Worm (Caenorhabditis elegans) whole organism, L2 larva: ENCODE measurements around the gene arl-3.

Experiments used
- F13H6.1 ChIP-seq: sonication (generic microtip); optimal IDR thresholded peaks from 2 replicates; lab custom pipeline; 2016; ENCODE audit warnings: missing genetic modification characterization, missing compliant biosample characterization
- ZK546.5 ChIP-seq: sonication (generic microtip); optimal IDR thresholded peaks from 2 replicates; lab custom pipeline; 2017; ENCODE audit warnings: missing biosample characterization, missing genetic modification characterization
- elt-1 ChIP-seq: fragments of 150-350 bp; optimal IDR thresholded peaks from 2 replicates; lab custom pipeline; 2014; ENCODE audit warnings: missing biosample characterization, missing genetic modification characterization
- elt-3 ChIP-seq: sonication (generic microtip); optimal IDR thresholded peaks from 2 replicates; lab custom pipeline; 2017; ENCODE audit warnings: missing biosample characterization, missing genetic modification characterization
- lin-11 ChIP-seq: fragments of 150-350 bp; sonication (generic microtip); optimal IDR thresholded peaks from 2 replicates; lab custom pipeline; 2014; ENCODE audit warnings: missing biosample characterization, missing genetic modification characterization, inconsistent platforms, mixed read lengths
- nhr-12 ChIP-seq: fragments of 150-350 bp; optimal IDR thresholded peaks from 2 replicates; lab custom pipeline; 2014; ENCODE audit warnings: missing biosample characterization, missing genetic modification characterization
- nhr-25 ChIP-seq: fragments of 150-350 bp; sonication (generic microtip); optimal IDR thresholded peaks from 3 replicates; lab custom pipeline; 2014; ENCODE audit warnings: missing biosample characterization, missing genetic modification characterization
- peb-1 ChIP-seq: fragments of 150-350 bp; optimal IDR thresholded peaks from 2 replicates; lab custom pipeline; 2014; ENCODE audit warnings: missing biosample characterization, missing genetic modification characterization
- skn-1 ChIP-seq: sonication (generic microtip); optimal IDR thresholded peaks from 2 replicates; lab custom pipeline; 2017; ENCODE audit warnings: missing biosample characterization, missing genetic modification characterization
- snpc-4 ChIP-seq: fragments of 150-350 bp; optimal IDR thresholded peaks from 2 replicates; lab custom pipeline; 2014; ENCODE audit warnings: missing biosample characterization, missing genetic modification characterization
- ztf-4 ChIP-seq: fragments of 150-350 bp; optimal IDR thresholded peaks from 2 replicates; lab custom pipeline; 2014; ENCODE audit warnings: missing biosample characterization, missing genetic modification characterization

DNA sequence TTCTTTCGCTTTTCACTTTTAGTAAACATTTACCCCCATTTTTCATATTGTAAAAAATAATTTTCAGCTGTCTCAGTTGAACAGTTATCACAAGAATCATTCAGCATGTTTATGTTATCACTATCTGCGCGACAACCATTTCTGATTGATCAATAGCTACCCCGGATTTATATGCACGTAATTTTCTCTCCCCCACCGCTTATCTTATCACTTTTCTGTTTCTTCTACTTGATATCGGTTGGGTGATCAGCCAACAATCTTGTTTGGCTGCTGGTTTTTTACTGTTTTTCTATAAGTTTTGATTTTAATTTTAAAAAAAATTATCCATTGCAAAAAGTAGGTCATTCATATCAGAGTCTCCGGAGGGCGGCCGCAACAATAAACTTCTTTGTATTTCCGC is 8.5 kb upstream of the arl-3 start:
- no peak for TF ChIP-seq peb-1 (tag; lab: Kevin White, UChicago)
- no peak for TF ChIP-seq snpc-4
- TF ChIP-seq elt-3, result no peak
- no peak for TF ChIP-seq ztf-4 (tag; lab: Kevin White, UChicago)
- TF ChIP-seq nhr-12, result no peak
- TF ChIP-seq F13H6.1 (tag; lab: Kevin White, UChicago), result no peak
- TF ChIP-seq nhr-25, result no peak
- TF ChIP-seq ZK546.5 (tag; lab: Kevin White, UChicago), result no peak
- no peak for TF ChIP-seq lin-11 (tag; lab: Kevin White, UChicago)
- no peak for TF ChIP-seq skn-1
- TF ChIP-seq elt-1, result no peak
